Worm (Caenorhabditis elegans): Measurements from ENCODE around the gene glb-28.

The glb-28 gene

ce11 chrX:15365235-15365634, 48.2 kb upstream of the glb-28 start (continued):
- TF ChIP-seq somi-1 (GFP tag; optimal IDR thresholded peaks at IDR 0.05) (peak; percentile 59), F23B12.7 (tag; optimal IDR thresholded peaks at IDR 0.05; ENCODE audit: insufficient read depth) (no peak), bed-2 (GFP tag; IDR thresholded peaks at IDR 0.05) (no peak), madf-10 (tag; optimal IDR thresholded peaks at IDR 0.05) (peak; percentile 76), ztf-18 (tag; optimal IDR thresholded peaks at IDR 0.05) (no peak), lsy-27 (tag; optimal IDR thresholded peaks at IDR 0.05; ENCODE audit: borderline replicate concordance, insufficient read depth) (no peak), hsf-1 (GFP tag; IDR thresholded peaks at IDR 0.05) (no peak), atf-7 (tag; optimal IDR thresholded peaks at IDR 0.05) (no peak), unc-130 (GFP tag; optimal IDR thresholded peaks at IDR 0.05) (no peak), sdz-38 (tag; optimal IDR thresholded peaks at IDR 0.05) (no peak), attf-5 (GFP tag; optimal IDR thresholded peaks at IDR 0.05) (peak; percentile 76), cebp-2 (GFP tag; IDR thresholded peaks at IDR 0.05) (no peak), F57C9.4 (tag; optimal IDR thresholded peaks at IDR 0.05) (no peak), rec-8 (tag; optimal IDR thresholded peaks at IDR 0.05) (no peak), F57A8.1 (GFP tag; optimal IDR thresholded peaks at IDR 0.05) (no peak), K11D2.4 (GFP tag; IDR thresholded peaks at IDR 0.05) (peak; percentile 81), chd-7 (tag; optimal IDR thresholded peaks at IDR 0.05) (peak; percentile 60), snpc-1.3 (tag; optimal IDR thresholded peaks at IDR 0.05; ENCODE audit: insufficient read depth) (no peak), ets-4 (GFP tag; optimal IDR thresholded peaks at IDR 0.05) (no peak), efl-1 (GFP tag; optimal IDR thresholded peaks at IDR 0.05) (no peak), B0336.3 (GFP tag; IDR thresholded peaks at IDR 0.05) (no peak), Y95B8A.8 (GFP tag; IDR thresholded peaks at IDR 0.05) (no peak), ztf-3 (GFP tag; optimal IDR thresholded peaks at IDR 0.05) (no peak), Y56A3A.18 (GFP tag; IDR thresholded peaks at IDR 0.05) (no peak), lin-26 (GFP tag; IDR thresholded peaks at IDR 0.05) (no peak), T07F8.4 (tag; optimal IDR thresholded peaks at IDR 0.05) (no peak), lin-35 (GFP tag; optimal IDR thresholded peaks at IDR 0.05) (peak in 1 of 3 experiments; percentile 66), aptf-3 (GFP tag; IDR thresholded peaks at IDR 0.05) (no peak), F37B4.10 (GFP tag; IDR thresholded peaks at IDR 0.05) (no peak), ccch-3 (GFP tag; optimal IDR thresholded peaks at IDR 0.05) (no peak), attf-3 (GFP tag; conservative IDR thresholded peaks at IDR 0.05) (no peak), nhr-90 (tag; optimal IDR thresholded peaks at IDR 0.05) (no peak), mcd-1 (GFP tag; IDR thresholded peaks at IDR 0.05) (peak; percentile 52), rpc-1 (optimal IDR thresholded peaks at IDR 0.05) (no peak), rpc-1 (tag; optimal IDR thresholded peaks at IDR 0.05) (no peak), B0261.1 (tag; optimal IDR thresholded peaks at IDR 0.05) (no peak), hlh-12 (tag; optimal IDR thresholded peaks at IDR 0.05) (no peak), xnd-1 (tag; optimal IDR thresholded peaks at IDR 0.05) (no peak), F52B5.7 (tag; optimal IDR thresholded peaks at IDR 0.05) (no peak), ztf-6 (GFP tag; IDR thresholded peaks at IDR 0.05) (no peak), K12H6.12 (tag; optimal IDR thresholded peaks at IDR 0.05) (peak; percentile 80), madf-6 (GFP tag; IDR thresholded peaks at IDR 0.05) (no peak), snpc-1.1 (tag; optimal IDR thresholded peaks at IDR 0.05; ENCODE audit: insufficient read depth) (no peak), unc-62 (GFP tag; optimal IDR thresholded peaks at IDR 0.05) (no peak), dpff-1 (tag; optimal IDR thresholded peaks at IDR 0.05) (no peak), tbp1 (GFP tag; optimal IDR thresholded peaks at IDR 0.05) (peak; percentile 16), ceh-58 (GFP tag; IDR thresholded peaks at IDR 0.05) (no peak), sptf-2 (GFP tag; optimal IDR thresholded peaks at IDR 0.05) (no peak), repo-1 (tag; optimal IDR thresholded peaks at IDR 0.05) (no peak), Y79H2A.3 (GFP tag; conservative IDR thresholded peaks at IDR 0.05) (no peak)

Measured in whole organism, young adult.